Fruit fly (Drosophila melanogaster) whole organism, embryonic: ENCODE data around the gene Edg78E.

Experiments
- Blimp-1 ChIP-seq: fragments of 200-800 bp; sonication (Bioruptor generic); optimal IDR thresholded peaks from 3 replicates; lab custom pipeline; 2018; ENCODE audit warnings: missing biosample characterization, missing genetic modification characterization, mild to moderate bottlenecking, moderate library complexity, missing genetic modification reagents
- Bteb2 ChIP-seq: fragments of 200-800 bp; sonication (Bioruptor generic); optimal IDR thresholded peaks from 2 replicates; lab custom pipeline; 2016; ENCODE audit warnings: missing biosample characterization, missing genetic modification characterization
- CG10147 ChIP-seq: fragments of 200-800 bp; sonication (Bioruptor generic); optimal IDR thresholded peaks from 2 replicates; lab custom pipeline; 2019; ENCODE audit warnings: missing biosample characterization, mild to moderate bottlenecking, missing genetic modification characterization, moderate library complexity
- CG11456 ChIP-seq: fragments of 200-800 bp; sonication (Bioruptor generic); IDR thresholded peaks from 3 replicates; pipeline ENCODE4 v1.3.6; 2022; ENCODE audit warnings: missing biosample characterization, missing genetic modification characterization
- CG12659 ChIP-seq: fragments of 200-800 bp; sonication (Bioruptor generic); optimal IDR thresholded peaks from 3 replicates; lab custom pipeline; 2017; ENCODE audit warnings: mild to moderate bottlenecking, missing biosample characterization, missing genetic modification reagents, missing genetic modification characterization
- CG12769 ChIP-seq: fragments of 200-800 bp; sonication (Bioruptor generic); optimal IDR thresholded peaks from 2 replicates; lab custom pipeline; 2019; ENCODE audit warnings: missing biosample characterization, mild to moderate bottlenecking, missing genetic modification characterization, moderate library complexity
- CG15073 ChIP-seq: fragments of 200-800 bp; sonication (Bioruptor generic); optimal IDR thresholded peaks from 2 replicates; lab custom pipeline; 2016; ENCODE audit warnings: missing biosample characterization, missing genetic modification characterization
- CG1602 ChIP-seq: fragments of 200-800 bp; sonication (Bioruptor generic); optimal IDR thresholded peaks from 3 replicates; lab custom pipeline; 2016; ENCODE audit warnings: missing biosample characterization, missing genetic modification characterization
- CG1647 ChIP-seq: fragments of 200-800 bp; sonication (Bioruptor generic); optimal IDR thresholded peaks from 3 replicates; lab custom pipeline; 2016; ENCODE audit warnings: missing biosample characterization, missing genetic modification characterization
- CG16813 ChIP-seq: fragments of 200-800 bp; sonication (Bioruptor generic); IDR thresholded peaks from 3 replicates; pipeline ENCODE4 v1.3.6; 2022; ENCODE audit warnings: missing biosample characterization, missing genetic modification characterization; ENCODE audit not compliant: partially characterized antibody
- CG2120 ChIP-seq: fragments of 200-800 bp; sonication (Bioruptor generic); optimal IDR thresholded peaks from 3 replicates; lab custom pipeline; 2016; ENCODE audit warnings: missing biosample characterization, missing genetic modification characterization
- CG2129 ChIP-seq: fragments of 200-800 bp; sonication (Bioruptor generic); IDR thresholded peaks from 2 replicates; pipeline ENCODE4 v1.3.6; 2022; ENCODE audit warnings: missing biosample characterization, missing genetic modification characterization; ENCODE audit not compliant: partially characterized antibody
- CG30403 ChIP-seq: fragments of 200-800 bp; sonication (Bioruptor generic); optimal IDR thresholded peaks from 3 replicates; lab custom pipeline; 2016; ENCODE audit warnings: missing biosample characterization, missing genetic modification characterization
- CG30431 ChIP-seq: fragments of 200-800 bp; sonication (Bioruptor generic); optimal IDR thresholded peaks from 2 replicates; lab custom pipeline; 2017; ENCODE audit warnings: missing biosample characterization, missing genetic modification characterization
- CG31224 ChIP-seq: fragments of 200-800 bp; sonication (Bioruptor generic); IDR thresholded peaks from 2 replicates; pipeline ENCODE4 v1.3.6; 2022; ENCODE audit warnings: missing biosample characterization, missing genetic modification characterization
- CG32532 ChIP-seq: fragments of 200-800 bp; sonication (Bioruptor generic); IDR thresholded peaks from 2 replicates; pipeline ENCODE4 v1.3.6; 2022; ENCODE audit warnings: missing biosample characterization, missing genetic modification characterization
- CG33213 ChIP-seq: fragments of 200-800 bp; sonication (Bioruptor generic); optimal IDR thresholded peaks from 3 replicates; lab custom pipeline; 2016; ENCODE audit warnings: missing biosample characterization, missing genetic modification characterization
- CG4282 ChIP-seq: fragments of 200-800 bp; sonication (Bioruptor generic); optimal IDR thresholded peaks from 2 replicates; lab custom pipeline; 2016; ENCODE audit warnings: missing biosample characterization, missing genetic modification characterization
- CG5180 ChIP-seq: fragments of 200-800 bp; sonication (Bioruptor generic); optimal IDR thresholded peaks from 3 replicates; lab custom pipeline; 2017; ENCODE audit warnings: missing biosample characterization, missing genetic modification characterization, mild to moderate bottlenecking, moderate library complexity, missing genetic modification reagents
- CG7839 ChIP-seq: fragments of 200-800 bp; sonication (Bioruptor generic); optimal IDR thresholded peaks from 3 replicates; lab custom pipeline; 2018; ENCODE audit warnings: missing biosample characterization, mild to moderate bottlenecking, missing genetic modification characterization, moderate library complexity
- CG8281 ChIP-seq: fragments of 200-800 bp; sonication (Bioruptor generic); optimal IDR thresholded peaks from 2 replicates; lab custom pipeline; 2018; ENCODE audit warnings: missing biosample characterization, mild to moderate bottlenecking, missing genetic modification characterization, moderate library complexity
- CG8388 ChIP-seq: fragments of 200-800 bp; sonication (Bioruptor generic); optimal IDR thresholded peaks from 2 replicates; lab custom pipeline; 2019; ENCODE audit warnings: missing biosample characterization, mild to moderate bottlenecking, missing genetic modification characterization, moderate library complexity
- CG8765 ChIP-seq: fragments of 200-800 bp; sonication (Bioruptor generic); IDR thresholded peaks from 2 replicates; pipeline ENCODE4 v1.3.6; 2022; ENCODE audit warnings: missing biosample characterization, missing genetic modification characterization
- CrebB ChIP-seq: fragments of 200-800 bp; sonication (Bioruptor generic); optimal IDR thresholded peaks from 3 replicates; lab custom pipeline; 2018; ENCODE audit warnings: missing biosample characterization, mild to moderate bottlenecking, missing genetic modification characterization
- E2f2 ChIP-seq: fragments of 200-800 bp; sonication (Bioruptor generic); IDR thresholded peaks from 2 replicates; pipeline ENCODE4 v1.3.6; 2022; ENCODE audit warnings: missing biosample characterization, missing genetic modification characterization
- Elba2 ChIP-seq: fragments of 200-800 bp; sonication (Bioruptor generic); optimal IDR thresholded peaks from 3 replicates; lab custom pipeline; 2016; ENCODE audit warnings: missing biosample characterization, missing genetic modification characterization
- H15 ChIP-seq: fragments of 200-800 bp; sonication (Bioruptor generic); IDR thresholded peaks from 3 replicates; pipeline ENCODE4 v1.3.6; 2022; ENCODE audit warnings: missing biosample characterization, missing genetic modification characterization
- HHEX ChIP-seq: fragments of 200-800 bp; sonication (Bioruptor generic); optimal IDR thresholded peaks from 3 replicates; lab custom pipeline; 2017; ENCODE audit warnings: missing biosample characterization, mild to moderate bottlenecking, missing genetic modification characterization, missing genetic modification reagents
- Jarid2 ChIP-seq: fragments of 200-800 bp; sonication (Bioruptor generic); optimal IDR thresholded peaks from 3 replicates; lab custom pipeline; 2017; ENCODE audit warnings: mild to moderate bottlenecking, missing biosample characterization, missing genetic modification reagents, missing genetic modification characterization
- Lhr ChIP-seq: fragments of 200-800 bp; sonication (Bioruptor generic); optimal IDR thresholded peaks from 3 replicates; lab custom pipeline; 2017; ENCODE audit warnings: mild to moderate bottlenecking, missing biosample characterization, missing genetic modification reagents, missing genetic modification characterization
- Lim3 ChIP-seq: fragments of 200-800 bp; sonication (Bioruptor generic); IDR thresholded peaks from 2 replicates; pipeline ENCODE4 v1.3.6; 2022; ENCODE audit warnings: missing biosample characterization, missing genetic modification characterization
- Max ChIP-seq: fragments of 200-800 bp; sonication (Bioruptor generic); optimal IDR thresholded peaks from 2 replicates; lab custom pipeline; 2016; ENCODE audit warnings: missing biosample characterization, mild to moderate bottlenecking, missing genetic modification characterization
- Mrtf ChIP-seq: fragments of 200-800 bp; sonication (Bioruptor generic); IDR thresholded peaks from 3 replicates; pipeline ENCODE4 v1.3.6; 2022; ENCODE audit warnings: missing biosample characterization, missing genetic modification characterization
- Myb ChIP-seq: fragments of 200-800 bp; sonication (Bioruptor generic); optimal IDR thresholded peaks from 2 replicates; lab custom pipeline; 2016; ENCODE audit warnings: missing biosample characterization, missing genetic modification characterization
- Oaz ChIP-seq: fragments of 200-800 bp; sonication (Bioruptor generic); IDR thresholded peaks from 2 replicates; pipeline ENCODE4 v1.3.6; 2022; ENCODE audit warnings: missing biosample characterization, missing genetic modification characterization
- amos ChIP-seq: fragments of 200-800 bp; sonication (Bioruptor generic); IDR thresholded peaks from 2 replicates; pipeline ENCODE4 v1.3.6; 2022; ENCODE audit warnings: missing biosample characterization, missing genetic modification characterization; ENCODE audit not compliant: partially characterized antibody
- cg ChIP-seq: fragments of 200-800 bp; sonication (Bioruptor generic); optimal IDR thresholded peaks from 3 replicates; lab custom pipeline; 2019; ENCODE audit warnings: missing biosample characterization, mild to moderate bottlenecking, missing genetic modification characterization, moderate library complexity
- disco-r ChIP-seq: fragments of 200-800 bp; sonication (Bioruptor generic); optimal IDR thresholded peaks from 2 replicates; lab custom pipeline; 2016; ENCODE audit warnings: missing biosample characterization, missing genetic modification characterization
- fd102C ChIP-seq: fragments of 200-800 bp; sonication (Bioruptor generic); optimal IDR thresholded peaks from 2 replicates; lab custom pipeline; 2018; ENCODE audit warnings: missing biosample characterization, mild to moderate bottlenecking, missing genetic modification characterization, moderate library complexity
- fd3F ChIP-seq: fragments of 200-800 bp; sonication (Bioruptor generic); optimal IDR thresholded peaks from 2 replicates; lab custom pipeline; 2018; ENCODE audit warnings: missing biosample characterization, mild to moderate bottlenecking, missing genetic modification characterization, moderate library complexity
- gcm ChIP-seq: fragments of 200-800 bp; sonication (Bioruptor generic); optimal IDR thresholded peaks from 2 replicates; lab custom pipeline; 2019; ENCODE audit warnings: missing biosample characterization, mild to moderate bottlenecking, missing genetic modification characterization, moderate library complexity
- ken ChIP-seq: fragments of 200-800 bp; sonication (Bioruptor generic); IDR thresholded peaks from 3 replicates; pipeline ENCODE4 v1.3.6; 2022; ENCODE audit warnings: missing biosample characterization, missing genetic modification characterization
- knrl ChIP-seq: fragments of 200-800 bp; sonication (Bioruptor generic); IDR thresholded peaks from 3 replicates; pipeline ENCODE4 v1.3.6; 2022; ENCODE audit warnings: missing biosample characterization, missing genetic modification characterization; ENCODE audit not compliant: partially characterized antibody
- lbe ChIP-seq: fragments of 200-800 bp; sonication (Bioruptor generic); optimal IDR thresholded peaks from 2 replicates; lab custom pipeline; 2016; ENCODE audit warnings: missing biosample characterization, mild to moderate bottlenecking, missing genetic modification characterization
- nau ChIP-seq: fragments of 200-800 bp; sonication (Bioruptor generic); optimal IDR thresholded peaks from 3 replicates; lab custom pipeline; 2017; ENCODE audit warnings: missing biosample characterization, mild to moderate bottlenecking, missing genetic modification characterization, missing genetic modification reagents
- pho ChIP-seq: fragments of 200-800 bp; sonication (Bioruptor generic); optimal IDR thresholded peaks from 2 replicates; lab custom pipeline; 2016; ENCODE audit warnings: missing biosample characterization, missing genetic modification characterization
- sima ChIP-seq: fragments of 200-800 bp; sonication (Bioruptor generic); optimal IDR thresholded peaks from 2 replicates; lab custom pipeline; 2016; ENCODE audit warnings: missing biosample characterization, missing genetic modification characterization
- slp2 ChIP-seq: fragments of 200-800 bp; sonication (Bioruptor generic); optimal IDR thresholded peaks from 2 replicates; lab custom pipeline; 2016; ENCODE audit warnings: missing biosample characterization, missing genetic modification characterization
- tin ChIP-seq: fragments of 200-800 bp; sonication (Bioruptor generic); optimal IDR thresholded peaks from 3 replicates; lab custom pipeline; 2016; ENCODE audit warnings: missing biosample characterization, missing genetic modification characterization
- trem ChIP-seq: fragments of 200-800 bp; optimal IDR thresholded peaks from 3 replicates; lab custom pipeline; 2019; ENCODE audit warnings: missing biosample characterization, mild to moderate bottlenecking, missing genetic modification characterization, moderate library complexity

Gene Edg78E

DNA sequence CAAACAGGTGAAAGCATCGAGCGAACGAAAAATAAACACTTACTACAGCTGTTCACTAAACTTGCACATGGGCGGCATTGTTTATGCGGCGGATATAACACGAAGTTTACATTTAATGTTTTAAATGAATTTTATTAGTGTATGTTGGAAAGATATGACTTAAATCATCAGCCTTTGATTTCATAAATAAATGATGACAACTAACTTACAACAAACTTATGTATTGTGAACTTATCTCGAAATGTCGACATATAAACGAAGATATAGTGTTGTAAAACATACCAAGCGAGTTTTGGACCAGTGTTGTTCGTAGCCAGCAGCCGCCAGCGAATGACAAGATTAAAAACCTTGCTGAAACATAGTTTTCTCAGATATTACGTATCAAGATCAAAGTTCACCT, 6.8 kb upstream of the Edg78E start, which contains the start of the genes CG11309 and CG7632 (continued):
- TF ChIP-seq Oaz (GFP tag; lab: Robert Waterston, UW) (peak; percentile 97), CG8281 (tag; lab: Kevin White, UChicago) (peak; percentile 95), amos (peak; percentile 33; the same call in 1 of the 2 replicates), CG1602 (peak; percentile 98), sima (GFP tag; lab: Kevin White, UChicago) (peak; percentile 98), disco-r (GFP tag; lab: Kevin White, UChicago) (peak; percentile 97), trem (peak; percentile 98), CG5180 (GFP tag; lab: Kevin White, UChicago) (peak; percentile 94), pho (peak; percentile 98), gcm (GFP tag; lab: Kevin White, UChicago) (peak; percentile 100), CG4282 (GFP tag; lab: Kevin White, UChicago) (peak; percentile 96), lbe (GFP tag; lab: Kevin White, UChicago) (peak; percentile 99), cg (GFP tag; lab: Kevin White, UChicago) (peak; percentile 29), Max (peak; percentile 99), CrebB (tag; lab: Kevin White, UChicago) (peak; percentile 100), Elba2 (GFP tag; lab: Kevin White, UChicago) (peak; percentile 86), CG10147 (GFP tag; lab: Kevin White, UChicago) (peak; percentile 100), tin (GFP tag; lab: Kevin White, UChicago) (peak; percentile 99), CG12769 (tag; lab: Kevin White, UChicago) (peak; percentile 100), H15 (GFP tag; lab: Robert Waterston, UW) (peak; percentile 96), knrl (GFP tag; lab: Robert Waterston, UW) (0 out of 3 replicates have a peak, but pooled peaks have one; percentile 22), Lim3 (GFP tag; lab: Robert Waterston, UW) (peak; percentile 66), CG30431 (GFP tag; lab: Kevin White, UChicago) (peak; percentile 94), CG1647 (GFP tag; lab: Kevin White, UChicago) (peak; percentile 98), CG8765 (GFP tag; lab: Robert Waterston, UW) (peak; percentile 94), CG32532 (peak; percentile 98), CG11456 (GFP tag; lab: Robert Waterston, UW) (peak; percentile 95), CG31224 (GFP tag; lab: Robert Waterston, UW) (peak; percentile 95), Jarid2 (GFP tag; lab: Kevin White, UChicago) (peak; percentile 96), CG33213 (GFP tag; lab: Kevin White, UChicago) (peak; percentile 99), Mrtf (GFP tag; lab: Robert Waterston, UW) (peak; percentile 95), Bteb2 (GFP tag; lab: Kevin White, UChicago) (peak; percentile 99), CG15073 (GFP tag; lab: Kevin White, UChicago) (peak; percentile 79), CG30403 (GFP tag; lab: Kevin White, UChicago) (peak; percentile 99), CG8388 (GFP tag; lab: Kevin White, UChicago) (peak; percentile 100), fd102C (GFP tag; lab: Kevin White, UChicago) (peak; percentile 98), HHEX (GFP tag; lab: Kevin White, UChicago) (peak; percentile 99), nau (GFP tag; lab: Kevin White, UChicago) (peak; percentile 99), Lhr (GFP tag; lab: Kevin White, UChicago) (peak; percentile 98), CG12659 (GFP tag; lab: Kevin White, UChicago) (peak; percentile 100), CG2129 (no peak), Myb (peak; percentile 89), CG16813 (GFP tag; lab: Robert Waterston, UW) (peak; percentile 10; the same call in 1 of the 3 replicates), CG7839 (tag; lab: Kevin White, UChicago) (peak; percentile 99), fd3F (GFP tag; lab: Kevin White, UChicago) (peak; percentile 98), ken (GFP tag; lab: Robert Waterston, UW) (peak; percentile 97), E2f2 (GFP tag; lab: Robert Waterston, UW) (peak; percentile 87), CG2120 (GFP tag; lab: Kevin White, UChicago) (peak; percentile 99), Blimp-1 (GFP tag; lab: Kevin White, UChicago) (peak; percentile 99), slp2 (GFP tag; lab: Kevin White, UChicago) (peak; percentile 98)
